Fruit fly (Drosophila melanogaster) S2 (cell line): ENCODE data around the gene CG46434.
A peak's percentile ranks its signal among the peaks of the same experiment; 100 is the strongest.

ENCODE experiments used
- CG8478 ChIP-seq: fragments of >200 bp; optimal IDR thresholded peaks from 2 replicates; lab custom pipeline; 2018
- CTCF ChIP-seq, 2 experiments: fragments of >200 bp; optimal IDR thresholded peaks; 2 replicates each; lab custom pipeline; 2018

CG46434 gene

DNA sequence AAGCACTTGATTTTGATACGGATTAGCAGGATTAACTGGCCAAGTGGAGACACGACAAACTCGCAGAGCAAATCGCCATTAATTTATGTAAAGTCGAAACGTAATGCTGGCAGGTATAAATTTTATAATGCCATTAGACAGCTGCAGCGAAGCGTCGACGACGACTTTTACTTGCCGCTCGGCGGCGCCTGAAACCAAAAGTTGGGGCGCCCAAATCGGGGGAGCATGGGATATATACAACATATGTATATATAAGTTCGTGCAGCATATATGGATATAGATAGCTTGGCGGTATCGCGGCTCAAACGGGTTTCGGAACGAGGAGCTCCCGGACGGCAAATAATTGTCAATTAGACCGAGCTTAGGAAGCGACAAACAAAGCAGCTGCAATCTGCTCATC, 23.4 kb downstream of the CG46434 start, which contains the start of gene Cpr76Bc:
Gene Cpr76Bc, plus strand, starts transcription at position 301 of the 400 bp plus-strand sequence.
- no peak for TF ChIP-seq CG8478
- TF ChIP-seq CTCF (optimal IDR thresholded peaks at IDR 0.05; lab: Kevin White, UChicago), result no peak

DNA sequence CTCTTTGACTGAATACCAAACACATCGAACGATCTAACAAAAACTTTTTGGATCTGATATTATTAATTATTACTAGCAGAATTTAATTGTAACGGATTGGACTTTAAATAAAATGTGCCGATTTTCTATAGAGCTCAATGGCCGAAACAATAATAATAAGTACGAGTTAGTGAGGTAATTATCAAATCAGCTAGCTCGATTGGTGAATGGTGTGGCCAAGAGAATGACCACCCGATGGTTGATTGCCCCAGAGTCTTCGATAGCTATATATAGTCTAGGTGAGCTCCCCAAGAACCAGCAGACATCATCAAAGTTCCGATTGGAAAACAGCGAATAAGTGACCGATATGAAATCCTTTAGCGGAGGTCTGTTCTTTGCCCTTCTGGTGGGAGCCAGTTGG, 24.7 kb downstream of the CG46434 start, which contains the start of gene Cpr76Bb:
Gene Cpr76Bb, plus strand, starts transcription at position 301 of the 400 bp plus-strand sequence.
- TF ChIP-seq CTCF (optimal IDR thresholded peaks at IDR 0.05; lab: Kevin White, UChicago), result no peak
- TF ChIP-seq CG8478, result no peak

DNA sequence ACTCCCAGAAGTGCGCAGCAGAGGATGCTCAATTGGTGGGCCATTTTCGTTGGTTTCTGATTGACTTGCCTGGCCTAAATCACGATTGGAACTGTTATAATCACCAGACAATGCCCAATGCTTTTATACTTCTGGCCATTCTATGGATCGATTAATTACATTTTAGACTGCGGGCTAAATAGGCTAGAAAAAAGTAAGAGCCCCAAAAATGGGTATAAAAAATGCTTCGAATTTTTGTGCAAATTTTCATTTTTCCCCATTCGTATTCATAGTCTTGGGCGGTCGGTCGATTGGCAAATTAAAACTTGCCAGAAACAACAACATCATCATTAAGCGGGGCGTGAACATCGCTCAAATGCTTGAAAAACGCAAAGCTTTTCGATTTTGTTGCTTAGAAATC, 25.8 kb downstream of the CG46434 start, which contains the start of gene Cpr76Ba:
Gene Cpr76Ba, minus strand, starts transcription at position 101 of the 400 bp plus-strand sequence.
- TF ChIP-seq CTCF (optimal IDR thresholded peaks at IDR 0.05; lab: Kevin White, UChicago) (no peak), CG8478 (no peak)

DNA sequence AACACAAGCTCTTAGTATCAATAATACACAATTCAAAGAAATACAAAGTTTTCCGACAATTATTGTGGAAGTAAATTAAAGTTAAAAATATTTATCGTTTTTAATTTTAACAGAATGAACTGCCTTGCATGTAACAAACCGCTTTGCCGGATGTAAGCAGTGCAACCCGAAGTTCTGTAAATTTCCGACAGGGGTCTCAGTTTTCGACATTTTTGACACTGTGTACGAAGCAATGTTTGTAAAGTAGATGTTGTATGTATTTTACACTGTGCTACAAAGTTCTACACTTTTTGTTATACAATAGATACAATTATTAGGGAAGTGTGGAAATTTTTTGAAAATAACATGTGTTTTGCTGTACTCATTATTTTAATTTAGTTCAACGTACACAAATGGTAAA, 27.5 kb downstream of the CG46434 start:
- peak; percentile 90 to 96 for TF ChIP-seq CTCF (optimal IDR thresholded peaks at IDR 0.05; lab: Kevin White, UChicago)
- TF ChIP-seq CG8478, result no peak

DNA sequence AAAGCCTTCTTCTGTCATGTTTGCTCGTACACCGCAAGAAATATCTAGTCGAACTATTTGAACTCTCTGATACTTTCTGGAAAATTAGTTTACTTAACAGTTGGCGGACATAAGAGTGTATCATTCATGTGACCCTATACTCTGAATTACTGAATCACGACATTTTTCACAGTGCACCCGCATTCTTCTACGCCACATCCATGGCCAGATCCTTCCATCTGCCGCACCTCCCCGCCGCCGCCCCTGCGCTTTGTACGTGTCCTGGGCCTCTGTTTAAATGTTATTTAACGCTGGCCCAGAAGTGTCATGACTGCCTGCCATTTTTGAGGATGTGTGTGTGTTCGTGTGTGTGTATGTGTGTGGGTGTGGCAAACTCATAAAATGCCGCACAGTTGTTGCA, 31.3 kb downstream of the CG46434 start:
- TF ChIP-seq CG8478, result no peak
- no peak for TF ChIP-seq CTCF (optimal IDR thresholded peaks at IDR 0.05; lab: Kevin White, UChicago)

DNA sequence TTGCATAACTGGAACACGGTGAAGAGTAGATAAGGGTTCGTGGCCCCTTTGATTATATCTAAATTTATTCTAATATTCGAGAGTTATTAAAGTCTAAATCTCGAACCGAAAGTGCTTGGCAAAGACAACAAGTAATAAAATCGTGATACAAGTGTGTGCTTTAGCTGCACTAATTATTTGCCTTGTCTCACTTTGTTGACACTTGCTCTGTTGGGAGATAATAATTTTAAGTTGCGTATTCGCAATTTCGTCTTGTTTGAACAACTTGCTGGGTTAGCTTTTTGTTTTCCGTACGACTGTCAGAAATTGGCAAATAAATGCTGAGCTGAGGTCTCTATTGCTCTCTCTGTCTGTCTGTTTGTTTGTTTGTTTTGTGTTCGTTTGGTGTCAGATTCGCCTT, 39.3 kb downstream of the CG46434 start:
- TF ChIP-seq CG8478 (no peak), CTCF (optimal IDR thresholded peaks at IDR 0.05; lab: Kevin White, UChicago) (no peak)

DNA sequence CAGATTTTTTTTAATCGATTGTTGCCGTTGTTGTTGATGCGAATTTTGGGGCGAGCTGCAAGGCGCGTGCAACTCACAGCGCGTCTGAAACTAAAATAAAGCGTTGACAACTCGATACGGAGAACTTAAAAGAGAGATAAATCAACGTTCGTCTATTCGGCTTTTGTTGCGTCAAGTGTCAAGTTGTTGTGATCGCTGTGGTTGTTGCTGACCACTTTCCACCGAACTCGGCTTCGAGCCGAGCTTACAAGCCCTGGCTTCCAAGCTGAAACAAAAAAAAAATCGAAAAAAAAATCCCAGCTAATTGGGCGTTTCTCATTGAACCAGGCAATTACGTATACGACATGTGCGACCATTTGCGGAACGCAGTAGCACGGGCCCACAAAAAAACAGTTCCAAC, 40.2 kb downstream of the CG46434 start, which contains the start of gene CG9452:
Gene CG9452, minus strand, starts transcription at position 101 of the 400 bp plus-strand sequence.
- TF ChIP-seq CG8478 (no peak), CTCF (optimal IDR thresholded peaks at IDR 0.05; lab: Kevin White, UChicago) (no peak)

DNA sequence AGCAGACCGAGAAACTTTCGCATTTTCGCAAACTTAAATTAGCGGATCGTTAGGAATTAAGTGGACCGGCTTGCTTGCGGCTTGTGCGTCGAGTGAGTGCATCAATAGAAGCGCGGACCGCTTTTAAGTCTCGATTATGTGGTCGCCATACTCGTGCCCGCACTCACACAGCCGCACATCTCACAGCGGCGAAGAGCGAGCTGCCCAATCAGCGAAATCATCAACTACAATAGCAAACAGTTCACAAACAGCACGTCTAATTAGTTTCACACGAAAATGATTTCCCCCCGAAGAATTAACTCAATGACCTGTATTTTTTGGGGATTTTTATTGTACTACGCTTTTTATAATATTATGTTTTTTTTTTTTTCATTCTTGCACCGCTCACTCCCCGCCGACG, 43.3 kb downstream of the CG46434 start, which contains the start of gene CG9451:
Gene CG9451, minus strand, starts transcription at position 101 of the 400 bp plus-strand sequence.
- TF ChIP-seq CTCF (optimal IDR thresholded peaks at IDR 0.05; lab: Kevin White, UChicago) (no peak), CG8478 (no peak)

DNA sequence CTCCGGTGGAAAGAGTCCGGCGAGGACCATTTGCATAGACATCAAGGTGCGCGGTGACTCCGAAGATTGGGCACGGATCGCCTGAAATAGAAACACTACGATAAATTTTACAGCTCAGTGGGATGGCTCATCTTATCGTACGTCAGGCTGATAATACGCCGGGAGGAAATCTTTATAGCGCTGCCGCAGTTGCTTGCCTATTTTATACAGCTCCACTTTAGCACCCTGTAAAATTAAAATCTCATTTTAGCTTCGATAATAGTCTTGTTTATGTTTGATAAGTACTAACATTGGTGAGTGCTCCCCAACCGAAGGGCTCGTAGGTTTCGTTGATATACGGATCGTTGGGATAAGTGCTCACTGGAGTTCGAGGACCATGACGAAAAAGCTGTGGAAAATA, 44.7 kb downstream of the CG46434 start:
- TF ChIP-seq CG8478, result no peak
- no peak for TF ChIP-seq CTCF (optimal IDR thresholded peaks at IDR 0.05; lab: Kevin White, UChicago)

DNA sequence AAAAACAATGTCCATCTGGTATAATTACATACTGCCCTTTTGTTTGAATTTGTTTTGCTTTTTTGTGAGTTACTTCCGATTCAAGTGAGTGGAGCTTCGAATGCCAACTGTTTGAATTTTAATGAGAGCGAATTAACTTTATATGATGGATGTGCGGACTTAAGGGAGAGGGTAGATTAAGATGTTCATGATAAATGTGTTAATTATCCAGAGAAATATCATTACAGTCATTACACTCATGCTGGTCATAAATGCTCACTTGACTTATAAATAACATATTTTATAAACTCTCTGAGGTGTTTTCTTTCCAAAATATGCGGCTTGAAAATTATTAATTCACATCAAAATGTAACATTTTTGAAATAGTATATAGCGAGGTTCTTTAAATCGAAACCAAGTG, 46.4 kb downstream of the CG46434 start, which contains the start of gene CG9449:
Gene CG9449, minus strand, starts transcription at position 101 of the 400 bp plus-strand sequence.
- TF ChIP-seq CG8478 (no peak), CTCF (optimal IDR thresholded peaks at IDR 0.05; lab: Kevin White, UChicago) (no peak)

DNA sequence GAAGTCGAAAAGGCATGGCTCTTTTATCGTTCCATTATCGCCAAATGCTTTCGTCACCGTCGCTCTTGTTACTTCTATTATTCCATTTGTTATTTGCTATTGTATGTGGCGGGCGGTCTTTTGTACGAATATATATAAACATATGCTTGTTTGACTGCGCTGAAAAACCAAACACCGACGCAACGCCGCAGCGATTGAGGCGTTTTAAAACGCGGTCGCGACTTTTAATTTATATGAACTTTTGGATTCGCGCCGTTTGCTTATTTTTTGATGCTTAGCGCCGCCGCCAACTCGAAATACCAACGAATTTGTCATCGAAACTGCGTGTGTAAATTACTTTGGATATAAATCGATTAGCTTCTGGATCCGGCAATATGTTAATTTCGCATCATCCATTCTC, 46.9 kb downstream of the CG46434 start:
- no peak for TF ChIP-seq CTCF (optimal IDR thresholded peaks at IDR 0.05; lab: Kevin White, UChicago)

DNA sequence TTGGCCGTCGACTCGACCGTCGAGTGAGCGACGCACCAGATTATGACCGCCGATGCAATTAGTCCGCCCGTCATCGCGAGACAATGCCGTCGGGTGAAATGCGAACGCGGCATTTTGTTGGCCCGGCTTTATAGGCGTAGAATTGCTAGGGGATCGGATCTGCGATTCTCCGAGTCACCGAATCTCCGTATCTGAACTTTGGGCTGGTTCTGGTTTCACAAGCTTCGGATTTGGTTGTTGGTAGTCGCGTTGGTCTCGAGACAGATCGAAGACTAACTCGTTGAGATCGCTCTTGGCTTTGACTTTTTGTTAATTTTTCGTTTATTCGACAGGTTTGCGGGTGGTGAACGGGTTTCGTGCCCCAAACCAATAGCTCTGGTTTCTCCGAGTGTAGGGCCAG, 47.4 kb downstream of the CG46434 start:
- no peak for TF ChIP-seq CTCF (optimal IDR thresholded peaks at IDR 0.05; lab: Kevin White, UChicago)
- TF ChIP-seq CG8478, result no peak

DNA sequence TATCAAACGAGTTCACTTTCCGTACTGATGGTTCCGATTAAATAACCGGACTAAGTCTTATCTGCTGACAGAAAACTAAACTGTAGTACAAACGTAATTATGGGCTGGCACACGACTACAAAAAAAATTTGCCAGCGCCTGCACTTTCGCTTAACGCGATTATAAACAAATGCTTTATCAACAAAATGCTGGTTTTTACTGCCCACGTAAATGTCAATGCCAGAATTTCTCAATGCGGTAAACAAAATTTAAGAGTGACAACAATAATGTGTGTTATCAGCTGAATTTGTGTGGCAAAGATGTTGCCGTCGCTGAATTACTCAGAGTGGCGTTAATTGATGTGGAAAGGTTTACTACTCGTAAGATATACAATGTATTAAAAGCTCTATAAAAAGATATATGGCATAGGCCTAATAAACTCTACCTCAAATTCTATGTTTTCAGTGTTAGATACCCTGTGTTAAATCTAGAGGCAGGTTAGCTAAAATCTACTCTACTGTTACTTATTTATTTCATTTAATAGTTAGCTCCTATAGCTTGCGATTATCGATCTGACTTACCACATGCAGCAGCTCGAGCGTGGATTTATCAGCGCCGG, 47.9 kb downstream of the CG46434 start:
- TF ChIP-seq CTCF (optimal IDR thresholded peaks at IDR 0.05; lab: Kevin White, UChicago) (no peak), CG8478 (no peak)

DNA sequence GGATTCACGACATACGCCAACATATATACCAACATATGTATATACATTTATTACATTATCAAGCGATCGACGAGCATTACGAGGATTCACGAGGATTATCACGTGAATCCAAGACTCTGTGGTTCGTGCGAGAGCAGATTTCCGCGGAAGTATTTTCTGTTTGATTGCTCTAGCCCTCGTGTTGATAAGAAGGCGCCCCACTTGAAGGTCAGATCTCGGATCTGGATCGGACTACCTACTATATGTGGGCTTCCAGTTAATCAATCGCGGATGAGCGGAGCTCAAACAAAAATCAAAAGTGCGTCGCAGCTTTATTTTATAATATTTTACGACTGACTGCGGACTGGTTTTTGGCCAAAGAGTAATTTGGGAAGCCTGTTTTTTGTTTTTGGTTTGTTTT, 49.1 kb downstream of the CG46434 start:
- TF ChIP-seq CTCF (optimal IDR thresholded peaks at IDR 0.05; lab: Kevin White, UChicago), result no peak
- no peak for TF ChIP-seq CG8478
